Worm (Caenorhabditis elegans) whole organism, midembryonic: ENCODE results near the gene F41C3.11.

Source experiments
- T22C8.4 ChIP-seq: fragments of 200-800 bp; sonication (Bioruptor generic); IDR thresholded peaks from 2 replicates; pipeline ENCODE4 v1.3.6; 2022; ENCODE audit warnings: missing genetic modification characterization, missing compliant biosample characterization
- cog-1 ChIP-seq: sonication (generic microtip); optimal IDR thresholded peaks from 2 replicates; lab custom pipeline; 2016; ENCODE audit warnings: missing genetic modification characterization, missing compliant biosample characterization
- flt-1 ChIP-seq: fragments of 200-800 bp; sonication (Bioruptor generic); IDR thresholded peaks from 2 replicates; pipeline ENCODE4 v1.3.6; 2022; ENCODE audit warnings: missing genetic modification characterization, missing compliant biosample characterization
- klf-2 ChIP-seq: fragments of 200-800 bp; sonication (Bioruptor generic); conservative IDR thresholded peaks from 2 replicates; pipeline ENCODE4 v1.3.6; 2022; ENCODE audit warnings: missing genetic modification reagents, missing genetic modification characterization, missing compliant biosample characterization
- med-1 ChIP-seq: sonication (generic microtip); optimal IDR thresholded peaks from 2 replicates; lab custom pipeline; 2017; ENCODE audit warnings: missing genetic modification characterization, mild to moderate bottlenecking, missing compliant biosample characterization, antibody characterized with exemption, missing genetic modification reagents; ENCODE audit not compliant: insufficient read depth
- ref-1 ChIP-seq: fragments of 200-800 bp; sonication (Bioruptor generic); conservative IDR thresholded peaks from 2 replicates; pipeline ENCODE4 v1.3.6; 2022; ENCODE audit warnings: missing genetic modification reagents, missing genetic modification characterization, missing compliant biosample characterization
- tab-1 ChIP-seq: fragments of 200-800 bp; sonication (Bioruptor generic); IDR thresholded peaks from 2 replicates; pipeline ENCODE4 v1.3.6; 2022; ENCODE audit warnings: missing genetic modification characterization, missing compliant biosample characterization
- ztf-23 ChIP-seq: fragments of 200-800 bp; sonication (Bioruptor generic); IDR thresholded peaks from 2 replicates; pipeline ENCODE4 v1.3.6; 2022; ENCODE audit warnings: missing genetic modification reagents, missing genetic modification characterization, missing compliant biosample characterization
- ztf-29 ChIP-seq: fragments of 200-800 bp; sonication (Bioruptor generic); IDR thresholded peaks from 2 replicates; pipeline ENCODE4 v1.3.6; 2022; ENCODE audit warnings: missing genetic modification reagents, missing genetic modification characterization, missing compliant biosample characterization

F41C3.11 gene

ce11 chrII:4706359-4706871 is 27.3 kb downstream of the F41C3.11 start, which contains the start of the genes F10G7.9 and tsn-1:
F10G7.9 (minus strand) TSS chrII:4706485.
tsn-1 (plus strand) TSS chrII:4706821.
- no peak for TF ChIP-seq ztf-23
- TF ChIP-seq flt-1 (GFP tag; lab: Robert Waterston, UW): no peak
- no peak for TF ChIP-seq ztf-29
- TF ChIP-seq ref-1: no peak
- no peak for TF ChIP-seq tab-1 (GFP tag; lab: Robert Waterston, UW)
- TF ChIP-seq klf-2 (GFP tag; lab: Robert Waterston, UW): no peak
- no peak for TF ChIP-seq cog-1 (tag; lab: Kevin White, UChicago)
- no peak for TF ChIP-seq med-1 (GFP tag; lab: Kevin White, UChicago)
- no peak for TF ChIP-seq T22C8.4 (GFP tag; lab: Robert Waterston, UW)

ce11 chrII:4703011-4703410 is 30.7 kb downstream of the F41C3.11 start:
- TF ChIP-seq cog-1 (tag; lab: Kevin White, UChicago): no peak
- no peak for TF ChIP-seq klf-2 (GFP tag; lab: Robert Waterston, UW)
- TF ChIP-seq ref-1: no peak
- no peak for TF ChIP-seq tab-1 (GFP tag; lab: Robert Waterston, UW)

ce11 chrII:4701482-4702119 is 32.1 kb downstream of the F41C3.11 start, which contains the start of gene unc-85:
unc-85 (plus strand) TSS chrII:4702069.
- TF ChIP-seq ztf-29: peak; percentile 84
- TF ChIP-seq cog-1 (tag; lab: Kevin White, UChicago): peak; percentile 30
- TF ChIP-seq ztf-23: peak; percentile 90
- peak; percentile 71 for TF ChIP-seq klf-2 (GFP tag; lab: Robert Waterston, UW)
- peak; percentile 90 for TF ChIP-seq flt-1 (GFP tag; lab: Robert Waterston, UW)
- peak; percentile 57; the same call in 1 of the 2 replicates for TF ChIP-seq ref-1
- TF ChIP-seq tab-1 (GFP tag; lab: Robert Waterston, UW): peak; percentile 70; the same call in 1 of the 2 replicates
- peak; percentile 29 for TF ChIP-seq med-1 (GFP tag; lab: Kevin White, UChicago)
- TF ChIP-seq T22C8.4 (GFP tag; lab: Robert Waterston, UW): peak; percentile 18; the same call in 1 of the 2 replicates

- no peak for TF ChIP-seq T22C8.4 (GFP tag; lab: Robert Waterston, UW)
- TF ChIP-seq ref-1: no peak
- no peak for TF ChIP-seq ztf-23
- TF ChIP-seq tab-1 (GFP tag; lab: Robert Waterston, UW): no peak
- no peak for TF ChIP-seq flt-1 (GFP tag; lab: Robert Waterston, UW)
- no peak for TF ChIP-seq ztf-29
- no peak for TF ChIP-seq klf-2 (GFP tag; lab: Robert Waterston, UW)
- TF ChIP-seq med-1 (GFP tag; lab: Kevin White, UChicago): no peak
- TF ChIP-seq cog-1 (tag; lab: Kevin White, UChicago): no peak
Observed at ce11 chrII:4698266-4698771, 35.4 kb downstream of the F41C3.11 start, which contains the start of the genes rpn-5 and scc-1. rpn-5 (minus strand) TSS chrII:4698427. scc-1 (plus strand) TSS chrII:4698721.

- no peak for TF ChIP-seq flt-1 (GFP tag; lab: Robert Waterston, UW)
- no peak for TF ChIP-seq ztf-29
- no peak for TF ChIP-seq tab-1 (GFP tag; lab: Robert Waterston, UW)
- no peak for TF ChIP-seq med-1 (GFP tag; lab: Kevin White, UChicago)
- TF ChIP-seq ztf-23: no peak
- no peak for TF ChIP-seq T22C8.4 (GFP tag; lab: Robert Waterston, UW)
- no peak for TF ChIP-seq klf-2 (GFP tag; lab: Robert Waterston, UW)
- TF ChIP-seq ref-1: no peak
- no peak for TF ChIP-seq cog-1 (tag; lab: Kevin White, UChicago)
Observed at ce11 chrII:4696055-4696454, 37.7 kb downstream of the F41C3.11 start.

- TF ChIP-seq tab-1 (GFP tag; lab: Robert Waterston, UW) (no peak), cog-1 (tag; lab: Kevin White, UChicago) (peak; percentile 28)
Observed at ce11 chrII:4693129-4693528, 40.6 kb downstream of the F41C3.11 start, which contains the start of gene F10G7.5. F10G7.5 (plus strand) TSS chrII:4693414.

ce11 chrII:4689477-4689876 is 44.3 kb downstream of the F41C3.11 start, which contains the start of gene F10G7.12:
F10G7.12 (plus strand) TSS chrII:4689777.
- TF ChIP-seq klf-2 (GFP tag; lab: Robert Waterston, UW): no peak
- no peak for TF ChIP-seq cog-1 (tag; lab: Kevin White, UChicago)
- TF ChIP-seq tab-1 (GFP tag; lab: Robert Waterston, UW): no peak
- no peak for TF ChIP-seq flt-1 (GFP tag; lab: Robert Waterston, UW)
- no peak for TF ChIP-seq ref-1
- no peak for TF ChIP-seq T22C8.4 (GFP tag; lab: Robert Waterston, UW)
- no peak for TF ChIP-seq ztf-29
- TF ChIP-seq med-1 (GFP tag; lab: Kevin White, UChicago): no peak
- TF ChIP-seq ztf-23: no peak

- TF ChIP-seq med-1 (GFP tag; lab: Kevin White, UChicago): no peak
- TF ChIP-seq cog-1 (tag; lab: Kevin White, UChicago): no peak
- TF ChIP-seq ref-1: no peak
- no peak for TF ChIP-seq T22C8.4 (GFP tag; lab: Robert Waterston, UW)
- no peak for TF ChIP-seq ztf-29
- TF ChIP-seq ztf-23: no peak
- no peak for TF ChIP-seq tab-1 (GFP tag; lab: Robert Waterston, UW)
- TF ChIP-seq klf-2 (GFP tag; lab: Robert Waterston, UW): no peak
- TF ChIP-seq flt-1 (GFP tag; lab: Robert Waterston, UW): no peak
Observed at ce11 chrII:4686941-4687340, 46.8 kb downstream of the F41C3.11 start, which contains the start of gene sre-39. sre-39 (plus strand) TSS chrII:4687241.

- no peak for TF ChIP-seq ztf-29
- TF ChIP-seq cog-1 (tag; lab: Kevin White, UChicago): no peak
- no peak for TF ChIP-seq flt-1 (GFP tag; lab: Robert Waterston, UW)
- no peak for TF ChIP-seq klf-2 (GFP tag; lab: Robert Waterston, UW)
- no peak for TF ChIP-seq ref-1
- no peak for TF ChIP-seq ztf-23
- TF ChIP-seq T22C8.4 (GFP tag; lab: Robert Waterston, UW): no peak
Observed at ce11 chrII:4684852-4685251, 48.9 kb downstream of the F41C3.11 start.
